Fruit fly (Drosophila melanogaster): Measurements from ENCODE around the gene Acsx4.

DNA sequence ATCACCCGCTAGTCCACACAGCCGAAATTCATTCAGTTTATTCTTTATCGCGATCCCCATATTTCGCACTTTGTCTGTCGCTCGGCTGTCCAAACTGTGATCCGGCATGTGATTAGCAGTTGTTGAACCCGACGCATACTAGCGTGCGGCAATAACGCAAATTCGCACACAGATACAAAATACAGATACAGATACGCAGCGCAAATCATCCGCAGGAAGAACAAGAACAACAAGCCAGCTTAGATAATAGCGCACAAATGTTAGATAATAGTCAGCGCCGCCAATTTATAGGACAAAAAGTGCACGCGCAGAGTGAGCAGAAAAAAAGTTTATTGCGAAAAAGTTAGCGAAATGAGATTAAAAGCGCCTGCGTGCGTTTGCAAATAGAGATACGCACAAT, 51.7 kb downstream of the Acsx4 start:
- TF ChIP-seq dsx (GFP tag; optimal IDR thresholded peaks at IDR 0.05; ENCODE audit: poor library complexity, severe bottlenecking) (no peak), spab (GFP tag; optimal IDR thresholded peaks at IDR 0.05) (no peak)

Data from whole organism, prepupa.